Worm (Caenorhabditis elegans): ENCODE data around the gene M151.1.

DNA sequence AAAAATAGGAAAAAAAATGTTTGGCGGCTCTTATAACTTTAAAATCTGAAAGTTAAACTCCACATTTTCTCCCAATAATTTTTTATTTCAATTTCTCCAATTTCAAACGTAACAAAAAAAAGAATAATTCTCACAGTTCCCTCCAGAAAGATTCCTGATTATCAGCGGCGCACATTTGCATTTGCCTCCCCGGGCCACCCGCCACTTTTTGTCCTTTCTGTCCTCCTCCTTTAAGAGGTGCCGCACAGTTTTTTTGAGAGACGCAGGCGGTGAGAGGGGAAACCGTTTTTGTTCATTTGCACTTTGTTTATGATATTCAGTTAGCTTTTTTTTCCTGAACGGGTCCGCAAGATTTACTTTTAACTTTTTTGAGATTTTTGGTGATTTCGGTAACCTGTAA is 20.4 kb upstream of the M151.1 start:
- no peak for TF ChIP-seq ama-1 (optimal IDR thresholded peaks at IDR 0.05)
- TF ChIP-seq fkh-10 (GFP tag; optimal IDR thresholded peaks at IDR 0.05), result no peak
- TF ChIP-seq unc-86 (tag; optimal IDR thresholded peaks at IDR 0.05), result no peak
- no peak for TF ChIP-seq ref-2 (tag; optimal IDR thresholded peaks at IDR 0.05)
- no peak for TF ChIP-seq pha-4 (tag; optimal IDR thresholded peaks at IDR 0.05)
- TF ChIP-seq syd-9 (tag; optimal IDR thresholded peaks at IDR 0.05), result no peak
- TF ChIP-seq elt-2 (tag; optimal IDR thresholded peaks at IDR 0.05), result no peak
- TF ChIP-seq pag-3 (tag; optimal IDR thresholded peaks at IDR 0.05; ENCODE audit: borderline replicate concordance), result no peak
- no peak for TF ChIP-seq odd-2 (tag; optimal IDR thresholded peaks at IDR 0.05)
- no peak for TF ChIP-seq unc-55 (GFP tag; optimal IDR thresholded peaks at IDR 0.05)

Data from whole organism, late embryonic.